Worm (Caenorhabditis elegans) whole organism, L4 larva: Measurements from ENCODE around the gene ung-1.

Source experiments
- R02D3.7 ChIP-seq: fragments of 150-350 bp; sonication (generic microtip); optimal IDR thresholded peaks from 3 replicates; lab custom pipeline; 2014; ENCODE audit warnings: missing biosample characterization, missing genetic modification characterization
- ama-1 ChIP-seq: fragments of 150-350 bp; optimal IDR thresholded peaks from 2 replicates; lab custom pipeline; 2014; ENCODE audit warnings: inconsistent platforms, mixed read lengths
- mep-1 ChIP-seq: fragments of 150-350 bp; sonication (generic microtip); optimal IDR thresholded peaks from 3 replicates; lab custom pipeline; 2014; ENCODE audit warnings: missing biosample characterization, missing genetic modification characterization
- nhr-11 ChIP-seq: fragments of 150-350 bp; optimal IDR thresholded peaks from 2 replicates; lab custom pipeline; 2014; ENCODE audit warnings: missing biosample characterization, missing genetic modification characterization
- nhr-76 ChIP-seq: fragments of 150-350 bp; optimal IDR thresholded peaks from 2 replicates; lab custom pipeline; 2014; ENCODE audit warnings: missing biosample characterization, missing genetic modification characterization
- pqm-1 ChIP-seq: sonication (generic microtip); optimal IDR thresholded peaks from 2 replicates; lab custom pipeline; 2017; ENCODE audit warnings: missing biosample characterization, missing genetic modification characterization
- unc-62 ChIP-seq, 3 experiments: fragments of 150-350 bp in 1 of 3; sonication (generic microtip); optimal IDR thresholded peaks in 2 of 3; peaks in 1 of 3; 1 replicate in 1 of 3; 2 replicates in 2 of 3; lab custom pipeline; 2014 to 2017; ENCODE audit warnings: missing biosample characterization in 3 of 3, missing genetic modification characterization in 3 of 3, missing genetic modification reagents in 3 of 3, missing genotype in 1 of 3
- ztf-11 ChIP-seq: fragments of 150-350 bp; optimal IDR thresholded peaks from 2 replicates; lab custom pipeline; 2014; ENCODE audit warnings: missing biosample characterization, missing genetic modification characterization

DNA sequence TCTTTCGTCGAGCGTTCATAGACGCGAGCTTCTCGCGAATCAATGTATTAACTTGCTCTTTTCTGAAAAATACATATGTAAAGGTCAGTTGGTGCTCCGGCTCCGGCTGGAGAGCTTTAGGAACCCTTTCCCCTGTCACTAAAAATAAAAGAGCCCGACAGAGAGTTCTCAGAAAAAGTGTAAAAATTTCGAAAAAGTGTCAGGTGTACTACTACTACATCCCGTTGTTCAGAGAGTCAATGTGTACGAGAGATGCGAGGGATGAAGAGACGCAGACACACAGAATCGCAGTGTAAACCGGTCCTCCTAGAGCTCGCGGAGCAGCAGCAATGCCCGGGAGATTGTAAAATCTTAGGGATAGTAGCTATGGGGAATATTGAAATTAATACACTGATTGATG is 31.2 kb downstream of the ung-1 start:
- TF ChIP-seq nhr-11, result no peak
- no peak for TF ChIP-seq unc-62 (GFP tag; optimal IDR thresholded peaks at IDR 0.05 in 1 of 2; lab: Kevin White, UChicago)
- TF ChIP-seq unc-62 (tag; optimal IDR thresholded peaks at IDR 0.05; lab: Kevin White, UChicago), result no peak
- no peak for TF ChIP-seq R02D3.7 (tag; lab: Kevin White, UChicago)
- no peak for TF ChIP-seq mep-1 (tag; lab: Kevin White, UChicago)
- no peak for TF ChIP-seq nhr-76 (tag; lab: Kevin White, UChicago)
- TF ChIP-seq ztf-11 (tag; lab: Kevin White, UChicago), result no peak
- TF ChIP-seq ama-1, result no peak
- no peak for TF ChIP-seq pqm-1 (tag; lab: Kevin White, UChicago)
